Fruit fly (Drosophila melanogaster) whole organism, pupa: ENCODE data around the gene Cda5.

Source experiments
- CG13204 ChIP-seq: fragments of 200-800 bp; sonication (Bioruptor generic); optimal IDR thresholded peaks from 2 replicates; lab custom pipeline; 2018; ENCODE audit warnings: missing biosample characterization, mild to moderate bottlenecking, missing genetic modification characterization, moderate library complexity
- CG15710 ChIP-seq: fragments of 200-800 bp; sonication (Bioruptor generic); optimal IDR thresholded peaks from 2 replicates; lab custom pipeline; 2018; ENCODE audit warnings: missing biosample characterization, mild to moderate bottlenecking, missing genetic modification characterization, moderate library complexity
- CG17806 ChIP-seq: fragments of 200-800 bp; sonication (Bioruptor generic); optimal IDR thresholded peaks from 2 replicates; lab custom pipeline; 2018; ENCODE audit warnings: missing biosample characterization, mild to moderate bottlenecking, missing genetic modification characterization, moderate library complexity
- CG32121 ChIP-seq: fragments of 200-800 bp; sonication (Bioruptor generic); IDR thresholded peaks from 2 replicates; pipeline ENCODE4 v1.3.6; 2022; ENCODE audit warnings: missing biosample characterization, missing genetic modification characterization
- CG4496 ChIP-seq: fragments of 200-800 bp; sonication (Bioruptor generic); IDR thresholded peaks from 3 replicates; pipeline ENCODE4 v1.3.6; 2022; ENCODE audit warnings: missing biosample characterization, missing genetic modification characterization
- CG8159 ChIP-seq: fragments of 200-800 bp; sonication (Bioruptor generic); optimal IDR thresholded peaks from 3 replicates; lab custom pipeline; 2018; ENCODE audit warnings: missing biosample characterization, mild to moderate bottlenecking, missing genetic modification characterization, moderate library complexity
- CG8301 ChIP-seq: fragments of 200-800 bp; sonication (Bioruptor generic); optimal IDR thresholded peaks from 2 replicates; lab custom pipeline; 2018; ENCODE audit warnings: missing biosample characterization, mild to moderate bottlenecking, missing genetic modification characterization
- CG9948 ChIP-seq: fragments of 200-800 bp; sonication (Bioruptor generic); optimal IDR thresholded peaks from 2 replicates; lab custom pipeline; 2018; ENCODE audit warnings: missing biosample characterization, mild to moderate bottlenecking, missing genetic modification characterization, moderate library complexity
- EcR ChIP-seq: fragments of 200-800 bp; sonication (Bioruptor generic); optimal IDR thresholded peaks from 3 replicates; lab custom pipeline; 2019; ENCODE audit warnings: missing biosample characterization, missing genetic modification characterization, mild to moderate bottlenecking, moderate library complexity, missing genetic modification reagents
- Ets98B ChIP-seq: fragments of 200-800 bp; sonication (Bioruptor generic); IDR thresholded peaks from 2 replicates; pipeline ENCODE4 v1.3.6; 2022; ENCODE audit warnings: missing biosample characterization, missing genetic modification characterization
- Pif1A ChIP-seq: fragments of 200-800 bp; sonication (Bioruptor generic); optimal IDR thresholded peaks from 3 replicates; lab custom pipeline; 2016; ENCODE audit warnings: missing biosample characterization, missing genetic modification characterization
- Pif1B ChIP-seq: fragments of 200-800 bp; sonication (Bioruptor generic); optimal IDR thresholded peaks from 3 replicates; lab custom pipeline; 2016; ENCODE audit warnings: missing biosample characterization, missing genetic modification characterization
- fd96Ca ChIP-seq: fragments of 200-800 bp; sonication (Bioruptor generic); IDR thresholded peaks from 3 replicates; pipeline ENCODE4 v1.3.6; 2022; ENCODE audit warnings: missing biosample characterization, missing genetic modification characterization

- no peak for TF ChIP-seq Ets98B
- no peak for TF ChIP-seq CG8159
- TF ChIP-seq CG8301 (tag; lab: Kevin White, UChicago): no peak
- no peak for TF ChIP-seq CG9948 (tag; lab: Kevin White, UChicago)
- TF ChIP-seq CG13204 (GFP tag; lab: Kevin White, UChicago): no peak
- no peak for TF ChIP-seq Pif1A (GFP tag; lab: Kevin White, UChicago)
- TF ChIP-seq CG17806 (tag; lab: Kevin White, UChicago): no peak
- TF ChIP-seq EcR: no peak
- TF ChIP-seq CG15710 (tag; lab: Kevin White, UChicago): no peak
- no peak for TF ChIP-seq fd96Ca (GFP tag; lab: Robert Waterston, UW)
- TF ChIP-seq CG32121: no peak
- no peak for TF ChIP-seq CG4496 (GFP tag; lab: Robert Waterston, UW)
- TF ChIP-seq Pif1B (GFP tag; lab: Kevin White, UChicago): no peak
These were observed 29.8 kb downstream of the Cda5 start for dm6 chr2L:35452-35851.
